Worm (Caenorhabditis elegans) whole organism, young adult: ENCODE data around the gene C47E12.11.
A peak's percentile ranks its signal among the peaks of the same experiment; 100 is the strongest.

Experiments
- B0261.1 ChIP-seq: sonication (generic microtip); optimal IDR thresholded peaks from 2 replicates; lab custom pipeline; 2016; ENCODE audit warnings: mild to moderate bottlenecking, missing genetic modification characterization, moderate library complexity, missing compliant biosample characterization
- B0336.3 ChIP-seq: fragments of 200-800 bp; sonication (Bioruptor generic); IDR thresholded peaks from 2 replicates; pipeline ENCODE4 v1.3.6; 2022; ENCODE audit warnings: missing genetic modification characterization, missing compliant biosample characterization
- F33H1.4 ChIP-seq: fragments of 200-800 bp; sonication (Bioruptor generic); IDR thresholded peaks from 2 replicates; pipeline ENCODE4 v1.3.6; 2022; ENCODE audit warnings: missing genetic modification reagents, missing genetic modification characterization, missing compliant biosample characterization
- F39B2.1 ChIP-seq: fragments of 200-800 bp; sonication (Bioruptor generic); IDR thresholded peaks from 2 replicates; pipeline ENCODE4 v1.3.6; 2022; ENCODE audit warnings: missing genetic modification reagents, missing genetic modification characterization, missing compliant biosample characterization
- T07F8.4 ChIP-seq: sonication (generic microtip); optimal IDR thresholded peaks from 2 replicates; lab custom pipeline; 2016; ENCODE audit warnings: mild to moderate bottlenecking, missing genetic modification characterization, moderate library complexity, missing compliant biosample characterization
- T26A5.8 ChIP-seq: sonication (generic microtip); optimal IDR thresholded peaks from 2 replicates; lab custom pipeline; 2016; ENCODE audit warnings: missing genetic modification characterization, missing compliant biosample characterization
- Y53F4B.3 ChIP-seq: fragments of 200-800 bp; sonication (Bioruptor generic); IDR thresholded peaks from 2 replicates; pipeline ENCODE4 v1.3.6; 2022; ENCODE audit warnings: missing genetic modification reagents, missing genetic modification characterization, missing compliant biosample characterization
- Y53G8AR.9 ChIP-seq: fragments of 200-800 bp; sonication (Bioruptor generic); conservative IDR thresholded peaks from 2 replicates; pipeline ENCODE4 v1.3.6; 2022; ENCODE audit warnings: missing genetic modification reagents, missing genetic modification characterization, missing compliant biosample characterization
- Y79H2A.3 ChIP-seq: fragments of 200-800 bp; sonication (Bioruptor generic); conservative IDR thresholded peaks from 2 replicates; pipeline ENCODE4 v1.3.6; 2022; ENCODE audit warnings: missing genetic modification reagents, missing genetic modification characterization, missing compliant biosample characterization
- Y95B8A.8 ChIP-seq: fragments of 200-800 bp; sonication (Bioruptor generic); IDR thresholded peaks from 2 replicates; pipeline ENCODE4 v1.3.6; 2022; ENCODE audit warnings: missing genetic modification reagents, missing genetic modification characterization, missing compliant biosample characterization
- akir-1 ChIP-seq: fragments of 200-800 bp; sonication (Bioruptor generic); optimal IDR thresholded peaks from 2 replicates; lab custom pipeline; 2018; ENCODE audit warnings: mild to moderate bottlenecking, missing genetic modification characterization, moderate library complexity, missing compliant biosample characterization
- aptf-2 ChIP-seq: fragments of 200-800 bp; sonication (Bioruptor generic); conservative IDR thresholded peaks from 2 replicates; pipeline ENCODE4 v1.3.6; 2022; ENCODE audit warnings: missing genetic modification reagents, missing genetic modification characterization, missing compliant biosample characterization
- aptf-3 ChIP-seq: fragments of 200-800 bp; sonication (Bioruptor generic); IDR thresholded peaks from 2 replicates; pipeline ENCODE4 v1.3.6; 2022; ENCODE audit warnings: missing genetic modification characterization, missing compliant biosample characterization
- atf-7 ChIP-seq: sonication (generic microtip); optimal IDR thresholded peaks from 2 replicates; lab custom pipeline; 2017; ENCODE audit warnings: mild to moderate bottlenecking, missing genetic modification characterization, missing compliant biosample characterization
- attf-6 ChIP-seq: fragments of 200-800 bp; sonication (Bioruptor generic); IDR thresholded peaks from 2 replicates; pipeline ENCODE4 v1.3.6; 2022; ENCODE audit warnings: missing genetic modification reagents, missing genetic modification characterization, missing compliant biosample characterization
- bed-2 ChIP-seq: fragments of 200-800 bp; sonication (Bioruptor generic); IDR thresholded peaks from 2 replicates; pipeline ENCODE4 v1.3.6; 2022; ENCODE audit warnings: missing genetic modification reagents, missing genetic modification characterization, missing compliant biosample characterization
- cebp-2 ChIP-seq: fragments of 200-800 bp; sonication (Bioruptor generic); IDR thresholded peaks from 2 replicates; pipeline ENCODE4 v1.3.6; 2022; ENCODE audit warnings: missing genetic modification characterization, missing compliant biosample characterization
- ceh-40 ChIP-seq: fragments of 200-800 bp; sonication (Bioruptor generic); IDR thresholded peaks from 2 replicates; pipeline ENCODE4 v1.3.6; 2022; ENCODE audit warnings: missing genetic modification characterization, missing compliant biosample characterization
- ceh-79 ChIP-seq: sonication (generic microtip); optimal IDR thresholded peaks from 2 replicates; lab custom pipeline; 2017; ENCODE audit warnings: mild to moderate bottlenecking, missing genetic modification characterization, missing compliant biosample characterization
- ceh-91 ChIP-seq: fragments of 200-800 bp; sonication (Bioruptor generic); IDR thresholded peaks from 2 replicates; pipeline ENCODE4 v1.3.6; 2022; ENCODE audit warnings: missing genetic modification reagents, missing genetic modification characterization, missing compliant biosample characterization
- die-1 ChIP-seq: sonication (generic microtip); optimal IDR thresholded peaks from 2 replicates; lab custom pipeline; 2016; ENCODE audit warnings: missing genotype, mild to moderate bottlenecking, missing genetic modification characterization, missing compliant biosample characterization
- egl-18 ChIP-seq: fragments of 200-800 bp; sonication (Bioruptor generic); IDR thresholded peaks from 2 replicates; pipeline ENCODE4 v1.3.6; 2022; ENCODE audit warnings: missing genetic modification reagents, missing genetic modification characterization, missing compliant biosample characterization
- egrh-3 ChIP-seq: fragments of 200-800 bp; sonication (Bioruptor generic); IDR thresholded peaks from 2 replicates; pipeline ENCODE4 v1.3.6; 2022; ENCODE audit warnings: missing genetic modification reagents, missing genetic modification characterization, missing compliant biosample characterization
- fkh-3 ChIP-seq: sonication (generic microtip); optimal IDR thresholded peaks from 2 replicates; lab custom pipeline; 2016; ENCODE audit warnings: mild to moderate bottlenecking, missing genetic modification characterization, missing compliant biosample characterization
- hlh-12 ChIP-seq: sonication (generic microtip); optimal IDR thresholded peaks from 2 replicates; lab custom pipeline; 2016; ENCODE audit warnings: missing genetic modification characterization, missing compliant biosample characterization
- hlh-26 ChIP-seq: fragments of 200-800 bp; sonication (Bioruptor generic); conservative IDR thresholded peaks from 2 replicates; pipeline ENCODE4 v1.3.6; 2022; ENCODE audit warnings: missing genetic modification reagents, missing genetic modification characterization, missing compliant biosample characterization
- hrde-1 ChIP-seq: sonication (generic microtip); optimal IDR thresholded peaks from 2 replicates; lab custom pipeline; 2016; ENCODE audit warnings: missing genetic modification characterization, mild to moderate bottlenecking, missing compliant biosample characterization, moderate library complexity, missing genotype, missing genetic modification reagents, borderline replicate concordance
- let-607 ChIP-seq, 2 experiments: fragments of 200-800 bp in 1 of 2; sonication (Bioruptor generic) in 1 of 2; sonication (generic microtip) in 1 of 2; optimal IDR thresholded peaks; 2 replicates each; lab custom pipeline; 2016 to 2018; ENCODE audit warnings: mild to moderate bottlenecking in 2 of 2, missing compliant biosample characterization in 2 of 2, missing genetic modification characterization in 2 of 2, moderate library complexity in 2 of 2, missing genotype in 1 of 2
- lin-26 ChIP-seq: fragments of 200-800 bp; sonication (Bioruptor generic); IDR thresholded peaks from 2 replicates; pipeline ENCODE4 v1.3.6; 2022; ENCODE audit warnings: missing genetic modification reagents, missing genetic modification characterization, missing compliant biosample characterization
- lin-40 ChIP-seq: sonication (generic microtip); optimal IDR thresholded peaks from 2 replicates; lab custom pipeline; 2016; ENCODE audit warnings: missing genetic modification characterization, mild to moderate bottlenecking, missing compliant biosample characterization, missing genotype, missing genetic modification reagents
- lsl-1 ChIP-seq: fragments of 200-800 bp; sonication (Bioruptor generic); optimal IDR thresholded peaks from 2 replicates; lab custom pipeline; 2018; ENCODE audit warnings: mild to moderate bottlenecking, missing genetic modification characterization, moderate library complexity, missing compliant biosample characterization
- madf-10 ChIP-seq: sonication (generic microtip); optimal IDR thresholded peaks from 2 replicates; lab custom pipeline; 2016; ENCODE audit warnings: mild to moderate bottlenecking, missing genetic modification characterization, missing compliant biosample characterization
- madf-8 ChIP-seq: fragments of 200-800 bp; sonication (Bioruptor generic); conservative IDR thresholded peaks from 2 replicates; pipeline ENCODE4 v1.3.6; 2022; ENCODE audit warnings: missing genetic modification reagents, missing genetic modification characterization, missing compliant biosample characterization
- nfyb-1 ChIP-seq: fragments of 200-800 bp; sonication (Bioruptor generic); IDR thresholded peaks from 2 replicates; pipeline ENCODE4 v1.3.6; 2022; ENCODE audit warnings: missing genetic modification reagents, missing genetic modification characterization, missing compliant biosample characterization
- nhr-120 ChIP-seq: fragments of 200-800 bp; sonication (Bioruptor generic); IDR thresholded peaks from 2 replicates; pipeline ENCODE4 v1.3.6; 2022; ENCODE audit warnings: missing genetic modification characterization, missing compliant biosample characterization
- nhr-27 ChIP-seq: fragments of 200-800 bp; sonication (Bioruptor generic); optimal IDR thresholded peaks from 2 replicates; lab custom pipeline; 2018; ENCODE audit warnings: mild to moderate bottlenecking, missing genetic modification characterization, moderate library complexity, missing compliant biosample characterization
- nhr-80 ChIP-seq: sonication (generic microtip); optimal IDR thresholded peaks from 2 replicates; lab custom pipeline; 2016; ENCODE audit warnings: missing genetic modification characterization, missing compliant biosample characterization
- rec-8 ChIP-seq, 2 experiments: sonication (generic microtip); optimal IDR thresholded peaks; 2 replicates each; lab custom pipeline; 2016; ENCODE audit warnings: mild to moderate bottlenecking in 2 of 2, missing genetic modification characterization in 2 of 2, missing genetic modification reagents in 2 of 2, missing genotype in 2 of 2, missing biosample characterization in 1 of 2, missing compliant biosample characterization in 1 of 2, moderate library complexity in 1 of 2
- rpc-1 ChIP-seq, 2 experiments: fragments of 150-350 bp in 1 of 2; sonication (generic microtip) in 1 of 2; optimal IDR thresholded peaks; 2 replicates each; lab custom pipeline; 2014 to 2018; ENCODE audit warnings: missing biosample characterization in 1 of 2, missing genetic modification characterization in 1 of 2, missing genetic modification reagents in 1 of 2, missing genotype in 1 of 2
- sdz-38 ChIP-seq: sonication (generic microtip); optimal IDR thresholded peaks from 2 replicates; lab custom pipeline; 2016; ENCODE audit warnings: missing genotype, missing genetic modification characterization, missing compliant biosample characterization
- tbp1 ChIP-seq: fragments of 200-800 bp; sonication (Bioruptor generic); optimal IDR thresholded peaks from 2 replicates; lab custom pipeline; 2018; ENCODE audit warnings: mild to moderate bottlenecking, missing genetic modification characterization, missing compliant biosample characterization
- unc-62 ChIP-seq: fragments of 150-350 bp; optimal IDR thresholded peaks from 2 replicates; lab custom pipeline; 2014; ENCODE audit warnings: missing biosample characterization, missing genetic modification reagents, missing genetic modification characterization
- ztf-25 ChIP-seq: fragments of 200-800 bp; sonication (Bioruptor generic); IDR thresholded peaks from 2 replicates; pipeline ENCODE4 v1.3.6; 2022; ENCODE audit warnings: missing genetic modification reagents, missing genetic modification characterization, missing compliant biosample characterization
- ztf-26 ChIP-seq: sonication (generic microtip); optimal IDR thresholded peaks from 2 replicates; lab custom pipeline; 2017; ENCODE audit warnings: missing genetic modification characterization, missing compliant biosample characterization

C47E12.11 gene

DNA sequence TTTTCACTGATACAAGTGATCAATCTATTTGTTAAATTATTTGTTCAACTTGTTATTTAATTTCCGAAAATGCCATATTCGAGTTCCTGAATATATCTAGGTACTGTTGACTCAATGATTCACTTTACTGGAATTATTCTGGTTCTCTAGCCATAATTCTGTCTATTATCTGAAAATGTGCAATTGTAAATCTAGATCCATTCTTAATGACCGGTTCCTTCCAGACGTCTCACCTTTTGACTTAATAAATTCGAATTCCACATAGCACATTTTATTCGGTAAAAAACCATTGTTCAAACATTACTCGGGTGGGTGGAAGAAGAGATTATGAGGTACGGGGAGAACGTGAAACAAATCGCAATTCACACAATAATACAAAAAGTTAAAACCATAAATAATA is 20.2 kb downstream of the C47E12.11 start (continued):
- TF ChIP-seq T07F8.4 (tag; lab: Kevin White, UChicago) (no peak), cebp-2 (GFP tag; lab: Robert Waterston, UW) (no peak), attf-6 (GFP tag; lab: Robert Waterston, UW) (no peak), B0261.1 (tag; lab: Kevin White, UChicago) (no peak), aptf-2 (GFP tag; lab: Robert Waterston, UW) (no peak), ztf-25 (GFP tag; lab: Robert Waterston, UW) (no peak), F33H1.4 (GFP tag; lab: Robert Waterston, UW) (no peak), hlh-12 (tag; lab: Kevin White, UChicago) (no peak), madf-10 (tag; lab: Kevin White, UChicago) (no peak), die-1 (no peak), B0336.3 (GFP tag; lab: Robert Waterston, UW) (peak; percentile 70), hlh-26 (GFP tag; lab: Robert Waterston, UW) (no peak), madf-8 (no peak), akir-1 (GFP tag; lab: Kevin White, UChicago) (no peak), nhr-80 (tag; lab: Kevin White, UChicago) (no peak), tbp1 (peak; percentile 10), nhr-120 (GFP tag; lab: Robert Waterston, UW) (no peak), Y53G8AR.9 (GFP tag; lab: Robert Waterston, UW) (no peak; the same call in 1 of the 2 replicates), lin-40 (no peak), bed-2 (no peak), nhr-27 (tag; lab: Kevin White, UChicago) (no peak), aptf-3 (GFP tag; lab: Robert Waterston, UW) (no peak), ceh-40 (GFP tag; lab: Robert Waterston, UW) (no peak), fkh-3 (no peak), T26A5.8 (tag; lab: Kevin White, UChicago) (no peak), let-607 (tag; optimal IDR thresholded peaks at IDR 0.05; lab: Kevin White, UChicago) (no peak), F39B2.1 (no peak), Y53F4B.3 (GFP tag; lab: Robert Waterston, UW) (no peak), ztf-26 (tag; lab: Kevin White, UChicago) (no peak), sdz-38 (no peak), rec-8 (tag; optimal IDR thresholded peaks at IDR 0.05; lab: Kevin White, UChicago) (no peak), Y79H2A.3 (no peak), hrde-1 (tag; lab: Kevin White, UChicago) (peak; percentile 57), unc-62 (GFP tag; lab: Kevin White, UChicago) (no peak), ceh-79 (tag; lab: Kevin White, UChicago) (no peak), rpc-1 (optimal IDR thresholded peaks at IDR 0.05; lab: Kevin White, UChicago) (no peak), rpc-1 (tag; optimal IDR thresholded peaks at IDR 0.05; lab: Kevin White, UChicago) (no peak), ceh-91 (GFP tag; lab: Robert Waterston, UW) (0 out of 2 replicates have a peak, but pooled peaks have one; percentile 9), atf-7 (tag; lab: Kevin White, UChicago) (no peak), Y95B8A.8 (GFP tag; lab: Robert Waterston, UW) (no peak), egrh-3 (GFP tag; lab: Robert Waterston, UW) (no peak), nfyb-1 (GFP tag; lab: Robert Waterston, UW) (peak; percentile 37; the same call in 1 of the 2 replicates), egl-18 (GFP tag; lab: Robert Waterston, UW) (no peak), lsl-1 (GFP tag; lab: Kevin White, UChicago) (no peak), lin-26 (GFP tag; lab: Robert Waterston, UW) (no peak)
